Worm (Caenorhabditis elegans) whole organism, mixed stage, embryonic: Measurements from ENCODE around the gene ckb-4.

Source experiments
- M03D4.4 ChIP-seq: sonication (generic microtip); optimal IDR thresholded peaks from 2 replicates; lab custom pipeline; 2017; ENCODE audit warnings: mild to moderate bottlenecking, missing genetic modification characterization, missing compliant biosample characterization
- bed-3 ChIP-seq: fragments of 200-800 bp; sonication (Bioruptor generic); optimal IDR thresholded peaks from 3 replicates; lab custom pipeline; 2018; ENCODE audit warnings: mild to moderate bottlenecking, missing genetic modification characterization, moderate library complexity, missing compliant biosample characterization
- ceh-39 ChIP-seq: fragments of 150-350 bp; optimal IDR thresholded peaks from 2 replicates; lab custom pipeline; 2014; ENCODE audit warnings: missing biosample characterization, missing genetic modification characterization
- ceh-43 ChIP-seq: fragments of 200-800 bp; sonication (Bioruptor generic); optimal IDR thresholded peaks from 2 replicates; lab custom pipeline; 2018; ENCODE audit warnings: mild to moderate bottlenecking, missing genetic modification characterization, moderate library complexity, missing compliant biosample characterization
- ceh-83 ChIP-seq: fragments of 200-800 bp; sonication (Bioruptor generic); optimal IDR thresholded peaks from 2 replicates; lab custom pipeline; 2018; ENCODE audit warnings: mild to moderate bottlenecking, missing genetic modification characterization, missing compliant biosample characterization
- ces-1 ChIP-seq: fragments of 150-350 bp; optimal IDR thresholded peaks from 2 replicates; lab custom pipeline; 2014; ENCODE audit warnings: missing biosample characterization, missing genetic modification reagents, missing genetic modification characterization
- cnd-1 ChIP-seq: fragments of 200-800 bp; sonication (Bioruptor generic); optimal IDR thresholded peaks from 2 replicates; lab custom pipeline; 2018; ENCODE audit warnings: mild to moderate bottlenecking, missing genetic modification characterization, missing compliant biosample characterization
- elt-1 ChIP-seq: sonication (generic microtip); optimal IDR thresholded peaks from 2 replicates; lab custom pipeline; 2017; ENCODE audit warnings: missing genetic modification characterization, mild to moderate bottlenecking, missing compliant biosample characterization, antibody characterized with exemption, moderate library complexity, borderline replicate concordance; ENCODE audit not compliant: insufficient read depth
- flh-1 ChIP-seq: fragments of 200-800 bp; sonication (Bioruptor generic); optimal IDR thresholded peaks from 2 replicates; lab custom pipeline; 2018; ENCODE audit warnings: mild to moderate bottlenecking, missing genetic modification characterization, moderate library complexity, missing compliant biosample characterization
- ham-2 ChIP-seq: fragments of 200-800 bp; sonication (Bioruptor generic); optimal IDR thresholded peaks from 2 replicates; lab custom pipeline; 2018; ENCODE audit warnings: mild to moderate bottlenecking, missing genetic modification characterization, missing compliant biosample characterization
- hlh-1 ChIP-seq: fragments of 150-350 bp; optimal IDR thresholded peaks from 2 replicates; lab custom pipeline; 2014; ENCODE audit warnings: missing biosample characterization, missing genetic modification reagents, missing genetic modification characterization
- lin-13 ChIP-seq: fragments of 150-350 bp; optimal IDR thresholded peaks from 2 replicates; lab custom pipeline; 2014; ENCODE audit warnings: missing biosample characterization, missing genetic modification characterization
- lin-32 ChIP-seq: fragments of 200-800 bp; sonication (Bioruptor generic); optimal IDR thresholded peaks from 2 replicates; lab custom pipeline; 2018; ENCODE audit warnings: mild to moderate bottlenecking, missing genetic modification characterization, missing compliant biosample characterization
- lsy-2 ChIP-seq: fragments of 150-350 bp; optimal IDR thresholded peaks from 2 replicates; lab custom pipeline; 2014; ENCODE audit warnings: missing biosample characterization, missing genetic modification characterization
- mab-5 ChIP-seq: fragments of 150-350 bp; optimal IDR thresholded peaks from 2 replicates; lab custom pipeline; 2014; ENCODE audit warnings: missing biosample characterization, missing genetic modification characterization
- mep-1 ChIP-seq: fragments of 150-350 bp; optimal IDR thresholded peaks from 2 replicates; lab custom pipeline; 2017; ENCODE audit warnings: missing biosample characterization, missing genetic modification reagents, missing genetic modification characterization, inconsistent platforms
- mls-2 ChIP-seq: sonication (generic microtip); optimal IDR thresholded peaks from 2 replicates; lab custom pipeline; 2016; ENCODE audit warnings: mild to moderate bottlenecking, missing genetic modification characterization, moderate library complexity, missing compliant biosample characterization
- nhr-12 ChIP-seq: fragments of 150-350 bp; optimal IDR thresholded peaks from 2 replicates; lab custom pipeline; 2014; ENCODE audit warnings: missing biosample characterization, missing genetic modification characterization
- nhr-237 ChIP-seq: fragments of 150-350 bp; optimal IDR thresholded peaks from 2 replicates; lab custom pipeline; 2014; ENCODE audit warnings: missing biosample characterization, missing genetic modification characterization
- nhr-28 ChIP-seq: fragments of 150-350 bp; optimal IDR thresholded peaks from 2 replicates; lab custom pipeline; 2014; ENCODE audit warnings: missing biosample characterization, missing genetic modification characterization
- nhr-76 ChIP-seq: sonication (generic microtip); optimal IDR thresholded peaks from 2 replicates; lab custom pipeline; 2017; ENCODE audit warnings: missing biosample characterization, missing genetic modification characterization
- pha-4 ChIP-seq: fragments of 150-350 bp; optimal IDR thresholded peaks from 2 replicates; lab custom pipeline; 2018; ENCODE audit warnings: missing biosample characterization, missing genetic modification reagents, missing genetic modification characterization
- sem-2 ChIP-seq: fragments of 200-800 bp; sonication (Bioruptor generic); optimal IDR thresholded peaks from 2 replicates; lab custom pipeline; 2018; ENCODE audit warnings: mild to moderate bottlenecking, missing genetic modification characterization, missing compliant biosample characterization
- snpc-4 ChIP-seq: fragments of 150-350 bp; optimal IDR thresholded peaks from 2 replicates; lab custom pipeline; 2014; ENCODE audit warnings: missing biosample characterization, missing genetic modification characterization
- sptf-1 ChIP-seq: sonication (generic microtip); optimal IDR thresholded peaks from 2 replicates; lab custom pipeline; 2017; ENCODE audit warnings: mild to moderate bottlenecking, missing genetic modification characterization, moderate library complexity, missing compliant biosample characterization
- tbx-8 ChIP-seq: fragments of 200-800 bp; sonication (Bioruptor generic); optimal IDR thresholded peaks from 2 replicates; lab custom pipeline; 2018; ENCODE audit warnings: mild to moderate bottlenecking, missing genetic modification characterization, moderate library complexity, missing compliant biosample characterization
- unc-120 ChIP-seq: sonication (generic microtip); optimal IDR thresholded peaks from 2 replicates; lab custom pipeline; 2017; ENCODE audit warnings: missing genetic modification characterization, missing compliant biosample characterization; ENCODE audit not compliant: poor library complexity, severe bottlenecking
- unc-39 ChIP-seq: fragments of 150-350 bp; optimal IDR thresholded peaks from 2 replicates; lab custom pipeline; 2014; ENCODE audit warnings: missing biosample characterization, missing genetic modification characterization
- unc-62 ChIP-seq: fragments of 150-350 bp; optimal IDR thresholded peaks from 2 replicates; lab custom pipeline; 2014; ENCODE audit warnings: missing biosample characterization, missing genetic modification reagents, missing genetic modification characterization
- zip-8 ChIP-seq: fragments of 150-350 bp; optimal IDR thresholded peaks from 2 replicates; lab custom pipeline; 2014; ENCODE audit warnings: missing biosample characterization, missing genetic modification characterization

The ckb-4 gene

ce11 chrV:2072807-2073206 is 36.4 kb downstream of the ckb-4 start, which contains the start of gene Y40B10A.9:
Gene Y40B10A.9, minus strand, starts transcription at chrV:2072907.
- TF ChIP-seq bed-3 (no peak), nhr-237 (tag; lab: Kevin White, UChicago) (no peak), M03D4.4 (tag; lab: Kevin White, UChicago) (no peak), elt-1 (tag; lab: Kevin White, UChicago) (no peak), unc-62 (GFP tag; lab: Kevin White, UChicago) (no peak), mep-1 (tag; lab: Kevin White, UChicago) (no peak), cnd-1 (tag; lab: Kevin White, UChicago) (no peak), lin-13 (no peak), unc-39 (tag; lab: Kevin White, UChicago) (no peak), ham-2 (GFP tag; lab: Kevin White, UChicago) (no peak), sptf-1 (tag; lab: Kevin White, UChicago) (no peak), nhr-12 (tag; lab: Kevin White, UChicago) (no peak), nhr-28 (tag; lab: Kevin White, UChicago) (no peak), zip-8 (tag; lab: Kevin White, UChicago) (no peak), lin-32 (GFP tag; lab: Kevin White, UChicago) (no peak)

ce11 chrV:2068728-2069443 is 40.3 kb downstream of the ckb-4 start:
- TF ChIP-seq mep-1 (tag; lab: Kevin White, UChicago) = no peak
- no peak for TF ChIP-seq pha-4 (tag; lab: Kevin White, UChicago)
- no peak for TF ChIP-seq ces-1 (GFP tag; lab: Kevin White, UChicago)
- TF ChIP-seq tbx-8 (GFP tag; lab: Kevin White, UChicago) = no peak
- no peak for TF ChIP-seq unc-120
- no peak for TF ChIP-seq snpc-4 (tag; lab: Kevin White, UChicago)
- no peak for TF ChIP-seq nhr-12 (tag; lab: Kevin White, UChicago)
- TF ChIP-seq mls-2 (tag; lab: Kevin White, UChicago) = no peak
- no peak for TF ChIP-seq mab-5
- no peak for TF ChIP-seq nhr-76
- TF ChIP-seq sem-2 (GFP tag; lab: Kevin White, UChicago) = no peak
- no peak for TF ChIP-seq lin-32 (GFP tag; lab: Kevin White, UChicago)
- TF ChIP-seq M03D4.4 (tag; lab: Kevin White, UChicago) = no peak
- TF ChIP-seq lin-13 = no peak

- no peak for TF ChIP-seq unc-62 (GFP tag; lab: Kevin White, UChicago)
- TF ChIP-seq flh-1 (GFP tag; lab: Kevin White, UChicago) = no peak
- no peak for TF ChIP-seq nhr-28 (tag; lab: Kevin White, UChicago)
- TF ChIP-seq nhr-237 (tag; lab: Kevin White, UChicago) = no peak
- no peak for TF ChIP-seq sptf-1 (tag; lab: Kevin White, UChicago)
- no peak for TF ChIP-seq ham-2 (GFP tag; lab: Kevin White, UChicago)
- TF ChIP-seq ceh-43 = no peak
- no peak for TF ChIP-seq mls-2 (tag; lab: Kevin White, UChicago)
- TF ChIP-seq snpc-4 (tag; lab: Kevin White, UChicago) = no peak
- no peak for TF ChIP-seq mep-1 (tag; lab: Kevin White, UChicago)
- no peak for TF ChIP-seq nhr-76
- no peak for TF ChIP-seq lsy-2 (tag; lab: Kevin White, UChicago)
- TF ChIP-seq unc-120 = no peak
- no peak for TF ChIP-seq hlh-1
- no peak for TF ChIP-seq ceh-83
- TF ChIP-seq elt-1 (tag; lab: Kevin White, UChicago) = no peak
Observed at ce11 chrV:2067985-2068499, 41.2 kb downstream of the ckb-4 start, which contains the start of gene lbp-9. Gene lbp-9, plus strand, starts transcription at chrV:2068449.

ce11 chrV:2067419-2067818 is 41.8 kb downstream of the ckb-4 start:
- no peak for TF ChIP-seq ceh-39
- TF ChIP-seq mab-5 = no peak
- TF ChIP-seq ham-2 (GFP tag; lab: Kevin White, UChicago) = no peak
- no peak for TF ChIP-seq elt-1 (tag; lab: Kevin White, UChicago)
- no peak for TF ChIP-seq nhr-76
- no peak for TF ChIP-seq nhr-237 (tag; lab: Kevin White, UChicago)
- TF ChIP-seq ceh-83 = no peak
